Worm (Caenorhabditis elegans) whole organism, early embryonic: ENCODE data around the gene spp-29.
A peak's percentile ranks its signal among the peaks of the same experiment; 100 is the strongest.

Experiments used
- B0310.2 ChIP-seq: sonication (generic microtip); optimal IDR thresholded peaks from 2 replicates; lab custom pipeline; 2016; ENCODE audit warnings: mild to moderate bottlenecking, missing genetic modification characterization, missing compliant biosample characterization
- F13C5.2 ChIP-seq: sonication (generic microtip); optimal IDR thresholded peaks from 2 replicates; lab custom pipeline; 2017; ENCODE audit warnings: mild to moderate bottlenecking, missing genetic modification characterization, inconsistent platforms, missing compliant biosample characterization
- aly-1 ChIP-seq: sonication (generic microtip); optimal IDR thresholded peaks from 2 replicates; lab custom pipeline; 2016; ENCODE audit warnings: missing genetic modification characterization, missing compliant biosample characterization
- ama-1 ChIP-seq: fragments of 150-350 bp; optimal IDR thresholded peaks from 2 replicates; lab custom pipeline; 2014
- ceh-13 ChIP-seq: fragments of 200-800 bp; sonication (Bioruptor generic); optimal IDR thresholded peaks from 2 replicates; lab custom pipeline; 2018; ENCODE audit warnings: mild to moderate bottlenecking, missing genetic modification characterization, missing compliant biosample characterization
- ceh-36 ChIP-seq: sonication (generic microtip); optimal IDR thresholded peaks from 2 replicates; lab custom pipeline; 2016; ENCODE audit warnings: missing genetic modification characterization, inconsistent platforms, missing compliant biosample characterization
- ets-7 ChIP-seq: sonication (generic microtip); optimal IDR thresholded peaks from 2 replicates; lab custom pipeline; 2016; ENCODE audit warnings: missing genotype, missing genetic modification characterization, missing compliant biosample characterization
- flt-1 ChIP-seq: fragments of 200-800 bp; sonication (Bioruptor generic); IDR thresholded peaks from 2 replicates; pipeline ENCODE4 v1.3.6; 2022; ENCODE audit warnings: missing genetic modification characterization, missing compliant biosample characterization
- hmbx-1 ChIP-seq: sonication (generic microtip); optimal IDR thresholded peaks from 2 replicates; lab custom pipeline; 2016; ENCODE audit warnings: mild to moderate bottlenecking, missing genetic modification characterization, missing compliant biosample characterization
- hmg-4 ChIP-seq: fragments of 200-800 bp; sonication (Bioruptor generic); optimal IDR thresholded peaks from 2 replicates; lab custom pipeline; 2018; ENCODE audit warnings: mild to moderate bottlenecking, missing genetic modification characterization, missing compliant biosample characterization
- hnd-1 ChIP-seq: sonication (generic microtip); optimal IDR thresholded peaks from 2 replicates; lab custom pipeline; 2016; ENCODE audit warnings: missing genetic modification characterization, missing compliant biosample characterization
- pes-1 ChIP-seq: fragments of 200-800 bp; sonication (Bioruptor generic); IDR thresholded peaks from 2 replicates; pipeline ENCODE4 v1.3.6; 2022; ENCODE audit warnings: missing genetic modification reagents, missing genetic modification characterization, missing compliant biosample characterization
- scrt-1 ChIP-seq: fragments of 200-800 bp; sonication (Bioruptor generic); IDR thresholded peaks from 2 replicates; pipeline ENCODE4 v1.3.6; 2022; ENCODE audit warnings: missing genetic modification characterization, missing compliant biosample characterization
- sea-1 ChIP-seq: fragments of 200-800 bp; sonication (Bioruptor generic); conservative IDR thresholded peaks from 2 replicates; pipeline ENCODE4 v1.3.6; 2022; ENCODE audit warnings: missing genetic modification characterization, missing compliant biosample characterization
- tbx-11 ChIP-seq: fragments of 200-800 bp; sonication (Bioruptor generic); IDR thresholded peaks from 2 replicates; pipeline ENCODE4 v1.3.6; 2022; ENCODE audit warnings: missing genetic modification characterization, missing compliant biosample characterization
- tbx-37 ChIP-seq: fragments of 200-800 bp; sonication (Bioruptor generic); conservative IDR thresholded peaks from 2 replicates; pipeline ENCODE4 v1.3.6; 2022; ENCODE audit warnings: missing genetic modification reagents, missing genetic modification characterization, missing compliant biosample characterization
- tra-4 ChIP-seq: sonication (generic microtip); optimal IDR thresholded peaks from 2 replicates; lab custom pipeline; 2017; ENCODE audit warnings: missing genetic modification characterization, missing compliant biosample characterization

The spp-29 gene

ce11 chrV:17665906-17666305, 30.7 kb downstream of the spp-29 start, which contains the start of gene F59A1.11:
Gene F59A1.11 (minus strand): TSS chrV:17666006.
- no peak for TF ChIP-seq ceh-36 (tag; lab: Kevin White, UChicago)
- no peak for TF ChIP-seq sea-1 (GFP tag; lab: Robert Waterston, UW)
- TF ChIP-seq ceh-13 (GFP tag; lab: Kevin White, UChicago) = no peak
- no peak for TF ChIP-seq hmbx-1 (tag; lab: Kevin White, UChicago)
- no peak for TF ChIP-seq B0310.2 (tag; lab: Kevin White, UChicago)
- TF ChIP-seq scrt-1 (GFP tag; lab: Robert Waterston, UW) = no peak
- TF ChIP-seq hnd-1 (tag; lab: Kevin White, UChicago) = no peak
- TF ChIP-seq ama-1 (lab: Kevin White, UChicago) = no peak
- no peak for TF ChIP-seq tbx-11
- no peak for TF ChIP-seq tbx-37
- no peak for TF ChIP-seq tra-4
- no peak for TF ChIP-seq flt-1 (GFP tag; lab: Robert Waterston, UW)
- TF ChIP-seq aly-1 (tag; lab: Kevin White, UChicago) = no peak
- no peak for TF ChIP-seq hmg-4 (GFP tag; lab: Kevin White, UChicago)
- no peak for TF ChIP-seq F13C5.2 (tag; lab: Kevin White, UChicago)
- TF ChIP-seq ets-7 (tag; lab: Kevin White, UChicago) = no peak
- no peak for TF ChIP-seq pes-1 (GFP tag; lab: Robert Waterston, UW)

ce11 chrV:17664367-17664766, 32.3 kb downstream of the spp-29 start:
- TF ChIP-seq ets-7 (tag; lab: Kevin White, UChicago) = no peak
- 0 out of 2 replicates have a peak, but pooled peaks have one; percentile 25 for TF ChIP-seq sea-1 (GFP tag; lab: Robert Waterston, UW)

- no peak for TF ChIP-seq aly-1 (tag; lab: Kevin White, UChicago)
- no peak for TF ChIP-seq hnd-1 (tag; lab: Kevin White, UChicago)
- no peak for TF ChIP-seq tbx-37
- no peak for TF ChIP-seq flt-1 (GFP tag; lab: Robert Waterston, UW)
- no peak for TF ChIP-seq tbx-11
- no peak for TF ChIP-seq ets-7 (tag; lab: Kevin White, UChicago)
- no peak for TF ChIP-seq hmg-4 (GFP tag; lab: Kevin White, UChicago)
- TF ChIP-seq B0310.2 (tag; lab: Kevin White, UChicago) = no peak
- no peak for TF ChIP-seq scrt-1 (GFP tag; lab: Robert Waterston, UW)
- no peak for TF ChIP-seq F13C5.2 (tag; lab: Kevin White, UChicago)
- no peak for TF ChIP-seq ama-1 (lab: Kevin White, UChicago)
- TF ChIP-seq sea-1 (GFP tag; lab: Robert Waterston, UW) = no peak
Observed at ce11 chrV:17662260-17662659, 34.4 kb downstream of the spp-29 start.

ce11 chrV:17660003-17660402, 36.6 kb downstream of the spp-29 start, which contains the start of gene dgat-2:
Gene dgat-2 (plus strand): TSS chrV:17660303.
- TF ChIP-seq ets-7 (tag; lab: Kevin White, UChicago) (no peak), tra-4 (no peak), ceh-13 (GFP tag; lab: Kevin White, UChicago) (no peak), tbx-11 (no peak), flt-1 (GFP tag; lab: Robert Waterston, UW) (no peak), ama-1 (lab: Kevin White, UChicago) (no peak), B0310.2 (tag; lab: Kevin White, UChicago) (no peak), F13C5.2 (tag; lab: Kevin White, UChicago) (no peak), ceh-36 (tag; lab: Kevin White, UChicago) (no peak), pes-1 (GFP tag; lab: Robert Waterston, UW) (no peak), tbx-37 (no peak), hnd-1 (tag; lab: Kevin White, UChicago) (no peak), scrt-1 (GFP tag; lab: Robert Waterston, UW) (no peak), hmbx-1 (tag; lab: Kevin White, UChicago) (no peak), hmg-4 (GFP tag; lab: Kevin White, UChicago) (no peak), sea-1 (GFP tag; lab: Robert Waterston, UW) (no peak), aly-1 (tag; lab: Kevin White, UChicago) (no peak)

ce11 chrV:17659228-17659627, 37.4 kb downstream of the spp-29 start, which contains the start of gene fbxa-108:
Gene fbxa-108 (minus strand): TSS chrV:17659385.
- no peak for TF ChIP-seq scrt-1 (GFP tag; lab: Robert Waterston, UW)
- TF ChIP-seq hnd-1 (tag; lab: Kevin White, UChicago) = no peak
- TF ChIP-seq tbx-37 = no peak
- TF ChIP-seq pes-1 (GFP tag; lab: Robert Waterston, UW) = no peak
- TF ChIP-seq ama-1 (lab: Kevin White, UChicago) = no peak
- TF ChIP-seq ets-7 (tag; lab: Kevin White, UChicago) = no peak
- TF ChIP-seq hmbx-1 (tag; lab: Kevin White, UChicago) = no peak
- no peak for TF ChIP-seq aly-1 (tag; lab: Kevin White, UChicago)
- no peak for TF ChIP-seq F13C5.2 (tag; lab: Kevin White, UChicago)
- TF ChIP-seq tra-4 = no peak
- no peak for TF ChIP-seq ceh-36 (tag; lab: Kevin White, UChicago)

ce11 chrV:17658824-17659223, 37.8 kb downstream of the spp-29 start:
- TF ChIP-seq tra-4 (no peak), tbx-11 (no peak), sea-1 (GFP tag; lab: Robert Waterston, UW) (no peak), hnd-1 (tag; lab: Kevin White, UChicago) (no peak), pes-1 (GFP tag; lab: Robert Waterston, UW) (no peak), hmbx-1 (tag; lab: Kevin White, UChicago) (no peak), ets-7 (tag; lab: Kevin White, UChicago) (no peak), flt-1 (GFP tag; lab: Robert Waterston, UW) (no peak), ceh-36 (tag; lab: Kevin White, UChicago) (no peak), aly-1 (tag; lab: Kevin White, UChicago) (no peak), ama-1 (lab: Kevin White, UChicago) (no peak), ceh-13 (GFP tag; lab: Kevin White, UChicago) (no peak), tbx-37 (no peak), F13C5.2 (tag; lab: Kevin White, UChicago) (no peak)

ce11 chrV:17655205-17655604, 41.4 kb downstream of the spp-29 start:
- no peak for TF ChIP-seq hmbx-1 (tag; lab: Kevin White, UChicago)
- no peak for TF ChIP-seq scrt-1 (GFP tag; lab: Robert Waterston, UW)
- TF ChIP-seq tbx-11 = no peak
- no peak for TF ChIP-seq aly-1 (tag; lab: Kevin White, UChicago)
- no peak for TF ChIP-seq tra-4
- no peak for TF ChIP-seq pes-1 (GFP tag; lab: Robert Waterston, UW)
- no peak for TF ChIP-seq ets-7 (tag; lab: Kevin White, UChicago)
- no peak for TF ChIP-seq tbx-37
- TF ChIP-seq ceh-13 (GFP tag; lab: Kevin White, UChicago) = no peak
- TF ChIP-seq F13C5.2 (tag; lab: Kevin White, UChicago) = no peak
- no peak for TF ChIP-seq hmg-4 (GFP tag; lab: Kevin White, UChicago)
- TF ChIP-seq sea-1 (GFP tag; lab: Robert Waterston, UW) = no peak
